Fruit fly (Drosophila melanogaster): ENCODE results near the gene bif.

bif gene

dm6 chrX:11700765-11701164 lies 22.0 kb downstream of the bif start:
- TF ChIP-seq dpn (GFP tag; optimal IDR thresholded peaks at IDR 0.05) = no peak
- TF ChIP-seq Ets65A (GFP tag) = peak; percentile 45
- no peak for TF ChIP-seq tx (GFP tag; optimal IDR thresholded peaks at IDR 0.05)
- no peak for TF ChIP-seq CG7357 (GFP tag; IDR thresholded peaks at IDR 0.05)
- TF ChIP-seq Sry-β (GFP tag; optimal IDR thresholded peaks at IDR 0.05) = no peak
- TF ChIP-seq CG8478 (optimal IDR thresholded peaks at IDR 0.05) = peak; percentile 64
- no peak for TF ChIP-seq eyg (GFP tag; optimal IDR thresholded peaks at IDR 0.05)
- no peak for TF ChIP-seq Ptx1 (GFP tag; IDR thresholded peaks at IDR 0.05)
- no peak for TF ChIP-seq CG34224 (GFP tag; IDR thresholded peaks at IDR 0.05; ENCODE audit: partially characterized antibody)
- no peak for TF ChIP-seq hth (optimal IDR thresholded peaks at IDR 0.05)
- no peak for TF ChIP-seq unc-4 (GFP tag; IDR thresholded peaks at IDR 0.05; ENCODE audit: partially characterized antibody)
- no peak for TF ChIP-seq gem (tag; optimal IDR thresholded peaks at IDR 0.05)
- TF ChIP-seq sna (GFP tag; IDR thresholded peaks at IDR 0.05; ENCODE audit: partially characterized antibody) = 0 out of 2 replicates have a peak, but pooled peaks have one; percentile 16
- TF ChIP-seq Nf-YB (GFP tag; optimal IDR thresholded peaks at IDR 0.05) = no peak
- TF ChIP-seq Vsx1 (GFP tag; optimal IDR thresholded peaks at IDR 0.05) = no peak
- no peak for TF ChIP-seq CG12299 (tag; optimal IDR thresholded peaks at IDR 0.05)
- TF ChIP-seq tna (GFP tag; IDR thresholded peaks at IDR 0.05; ENCODE audit: partially characterized antibody) = no peak
- no peak for TF ChIP-seq schlank (tag; optimal IDR thresholded peaks at IDR 0.05)
- TF ChIP-seq CG10366 (GFP tag; IDR thresholded peaks at IDR 0.05) = no peak
- no peak for TF ChIP-seq CG7786 (GFP tag; optimal IDR thresholded peaks at IDR 0.05)
- TF ChIP-seq HHEX (GFP tag; optimal IDR thresholded peaks at IDR 0.05) = no peak

dm6 chrX:11704929-11705612 lies 26.3 kb downstream of the bif start, which contains the start of gene CG2444:
Gene CG2444, minus strand, starts transcription at chrX:11705300.
- no peak for TF ChIP-seq HLH54F (GFP tag; optimal IDR thresholded peaks at IDR 0.05)
- TF ChIP-seq sisA (GFP tag; IDR thresholded peaks at IDR 0.05) = no peak
- no peak for TF ChIP-seq grn (GFP tag; optimal IDR thresholded peaks at IDR 0.05)
- peak; percentile 6 for TF ChIP-seq cg (GFP tag; optimal IDR thresholded peaks at IDR 0.05)
- no peak for TF ChIP-seq D19B (GFP tag; optimal IDR thresholded peaks at IDR 0.05)
- TF ChIP-seq sug (tag; optimal IDR thresholded peaks at IDR 0.05) = peak; percentile 13
- TF ChIP-seq CG14667 (GFP tag; IDR thresholded peaks at IDR 0.05) = no peak
- TF ChIP-seq CG34376 (GFP tag; optimal IDR thresholded peaks at IDR 0.05) = no peak
- no peak for TF ChIP-seq CG42726 (GFP tag; IDR thresholded peaks at IDR 0.05; ENCODE audit: partially characterized antibody)
- TF ChIP-seq Hmr (GFP tag; optimal IDR thresholded peaks at IDR 0.05) = no peak
- peak; percentile 57 for TF ChIP-seq Deaf1 (tag; optimal IDR thresholded peaks at IDR 0.05)
- no peak for TF ChIP-seq NC2α (GFP tag; optimal IDR thresholded peaks at IDR 0.05)
- TF ChIP-seq lbe (GFP tag; optimal IDR thresholded peaks at IDR 0.05) = peak; percentile 55
- TF ChIP-seq CG15011 (GFP tag; optimal IDR thresholded peaks at IDR 0.05) = no peak
- TF ChIP-seq gfzf (GFP tag; optimal IDR thresholded peaks at IDR 0.05) = no peak

dm6 chrX:11709799-11710720 lies 31.3 kb downstream of the bif start, which contains the start of gene FucT6:
Gene FucT6, minus strand, starts transcription at chrX:11709951.
- no peak for TF ChIP-seq CG16863 (GFP tag; optimal IDR thresholded peaks at IDR 0.05)
- peak; percentile 30 for TF ChIP-seq CG6813 (GFP tag; optimal IDR thresholded peaks at IDR 0.05)
- TF ChIP-seq her (GFP tag; optimal IDR thresholded peaks at IDR 0.05) = peak; percentile 9
- TF ChIP-seq CG14667 (GFP tag; IDR thresholded peaks at IDR 0.05) = no peak
- TF ChIP-seq CG10979 (tag; optimal IDR thresholded peaks at IDR 0.05) = no peak
- TF ChIP-seq oc (tag; optimal IDR thresholded peaks at IDR 0.05) = peak; percentile 16
- no peak for TF ChIP-seq gsb-n (tag; optimal IDR thresholded peaks at IDR 0.05)
- no peak for TF ChIP-seq CG15696 (tag; optimal IDR thresholded peaks at IDR 0.05)
- no peak for TF ChIP-seq crc (GFP tag; optimal IDR thresholded peaks at IDR 0.05)
- TF ChIP-seq CG7556 (GFP tag; optimal IDR thresholded peaks at IDR 0.05) = peak; percentile 49
- peak; percentile 17 for TF ChIP-seq PHDP (tag; optimal IDR thresholded peaks at IDR 0.05)
- TF ChIP-seq CG4854 (GFP tag; optimal IDR thresholded peaks at IDR 0.05) = no peak

Measured in whole organism, embryonic.